Worm (Caenorhabditis elegans) whole organism, young adult: Measurements from ENCODE around the gene R03G8.3.

Experiments used
- B0019.2 ChIP-seq: fragments of 200-800 bp; sonication (Bioruptor generic); conservative IDR thresholded peaks from 2 replicates; pipeline ENCODE4 v1.3.6; 2022; ENCODE audit warnings: missing genetic modification reagents, missing genetic modification characterization, missing compliant biosample characterization
- B0336.3 ChIP-seq: fragments of 200-800 bp; sonication (Bioruptor generic); IDR thresholded peaks from 2 replicates; pipeline ENCODE4 v1.3.6; 2022; ENCODE audit warnings: missing genetic modification characterization, missing compliant biosample characterization
- C06A6.2 ChIP-seq: fragments of 200-800 bp; sonication (Bioruptor generic); conservative IDR thresholded peaks from 2 replicates; pipeline ENCODE4 v1.3.6; 2022; ENCODE audit warnings: missing genetic modification characterization, missing compliant biosample characterization
- F33H1.4 ChIP-seq: fragments of 200-800 bp; sonication (Bioruptor generic); IDR thresholded peaks from 2 replicates; pipeline ENCODE4 v1.3.6; 2022; ENCODE audit warnings: missing genetic modification reagents, missing genetic modification characterization, missing compliant biosample characterization
- F37B4.10 ChIP-seq: fragments of 200-800 bp; sonication (Bioruptor generic); IDR thresholded peaks from 2 replicates; pipeline ENCODE4 v1.3.6; 2022; ENCODE audit warnings: missing genetic modification characterization, missing compliant biosample characterization
- F52B5.7 ChIP-seq: sonication (generic microtip); optimal IDR thresholded peaks from 2 replicates; lab custom pipeline; 2016; ENCODE audit warnings: mild to moderate bottlenecking, missing genetic modification characterization, missing compliant biosample characterization
- F55B11.4 ChIP-seq: sonication (generic microtip); optimal IDR thresholded peaks from 2 replicates; lab custom pipeline; 2016; ENCODE audit warnings: missing compliant biosample characterization, missing genetic modification characterization, borderline replicate concordance; ENCODE audit not compliant: insufficient read depth
- F57C9.4 ChIP-seq: sonication (generic microtip); optimal IDR thresholded peaks from 2 replicates; lab custom pipeline; 2017; ENCODE audit warnings: mild to moderate bottlenecking, missing genetic modification characterization, missing compliant biosample characterization
- K12H6.12 ChIP-seq: fragments of 200-800 bp; sonication (Bioruptor generic); optimal IDR thresholded peaks from 2 replicates; lab custom pipeline; 2018; ENCODE audit warnings: mild to moderate bottlenecking, missing genetic modification characterization, missing compliant biosample characterization
- Y53G8AR.9 ChIP-seq: fragments of 200-800 bp; sonication (Bioruptor generic); conservative IDR thresholded peaks from 2 replicates; pipeline ENCODE4 v1.3.6; 2022; ENCODE audit warnings: missing genetic modification reagents, missing genetic modification characterization, missing compliant biosample characterization
- Y56A3A.18 ChIP-seq: fragments of 200-800 bp; sonication (Bioruptor generic); IDR thresholded peaks from 2 replicates; pipeline ENCODE4 v1.3.6; 2022; ENCODE audit warnings: missing genetic modification reagents, missing genetic modification characterization, missing compliant biosample characterization
- ama-1 ChIP-seq, 3 experiments: fragments of 150-350 bp in 1 of 3; sonication (generic microtip) in 2 of 3; optimal IDR thresholded peaks; 2 replicates each; lab custom pipeline; 2014 to 2018; ENCODE audit warnings: missing biosample characterization in 2 of 3, missing genetic modification characterization in 2 of 3, missing genetic modification reagents in 2 of 3
- aptf-3 ChIP-seq: fragments of 200-800 bp; sonication (Bioruptor generic); IDR thresholded peaks from 2 replicates; pipeline ENCODE4 v1.3.6; 2022; ENCODE audit warnings: missing genetic modification characterization, missing compliant biosample characterization
- athp-1 ChIP-seq: sonication (generic microtip); optimal IDR thresholded peaks from 2 replicates; lab custom pipeline; 2017; ENCODE audit warnings: mild to moderate bottlenecking, missing genetic modification characterization, missing compliant biosample characterization
- attf-3 ChIP-seq: fragments of 200-800 bp; sonication (Bioruptor generic); conservative IDR thresholded peaks from 2 replicates; pipeline ENCODE4 v1.3.6; 2022; ENCODE audit warnings: missing genetic modification reagents, missing genetic modification characterization, missing compliant biosample characterization
- attf-6 ChIP-seq: fragments of 200-800 bp; sonication (Bioruptor generic); IDR thresholded peaks from 2 replicates; pipeline ENCODE4 v1.3.6; 2022; ENCODE audit warnings: missing genetic modification reagents, missing genetic modification characterization, missing compliant biosample characterization
- ceh-100 ChIP-seq: fragments of 200-800 bp; sonication (Bioruptor generic); IDR thresholded peaks from 2 replicates; pipeline ENCODE4 v1.3.6; 2022; ENCODE audit warnings: missing genetic modification reagents, missing genetic modification characterization, missing compliant biosample characterization
- ceh-27 ChIP-seq: fragments of 200-800 bp; sonication (Bioruptor generic); optimal IDR thresholded peaks from 2 replicates; lab custom pipeline; 2018; ENCODE audit warnings: mild to moderate bottlenecking, missing genetic modification characterization, moderate library complexity, missing compliant biosample characterization
- dpff-1 ChIP-seq: sonication (generic microtip); optimal IDR thresholded peaks from 2 replicates; lab custom pipeline; 2017; ENCODE audit warnings: mild to moderate bottlenecking, missing genetic modification characterization, missing compliant biosample characterization
- dpl-1 ChIP-seq: fragments of 150-350 bp; optimal IDR thresholded peaks from 2 replicates; lab custom pipeline; 2014; ENCODE audit warnings: missing biosample characterization, missing genetic modification reagents, missing genetic modification characterization
- gei-17 ChIP-seq: fragments of 200-800 bp; sonication (Bioruptor generic); optimal IDR thresholded peaks from 2 replicates; lab custom pipeline; 2018; ENCODE audit warnings: mild to moderate bottlenecking, missing genetic modification characterization, missing compliant biosample characterization
- him-1 ChIP-seq: sonication (generic microtip); optimal IDR thresholded peaks from 2 replicates; lab custom pipeline; 2016; ENCODE audit warnings: missing genotype, missing genetic modification reagents, missing genetic modification characterization, missing compliant biosample characterization
- hlh-12 ChIP-seq: sonication (generic microtip); optimal IDR thresholded peaks from 2 replicates; lab custom pipeline; 2016; ENCODE audit warnings: missing genetic modification characterization, missing compliant biosample characterization
- hlh-26 ChIP-seq: fragments of 200-800 bp; sonication (Bioruptor generic); conservative IDR thresholded peaks from 2 replicates; pipeline ENCODE4 v1.3.6; 2022; ENCODE audit warnings: missing genetic modification reagents, missing genetic modification characterization, missing compliant biosample characterization
- hmg-1.2 ChIP-seq: fragments of 200-800 bp; sonication (Bioruptor generic); IDR thresholded peaks from 2 replicates; pipeline ENCODE4 v1.3.6; 2022; ENCODE audit warnings: missing genetic modification reagents, missing genetic modification characterization, missing compliant biosample characterization
- hmg-20 ChIP-seq: fragments of 200-800 bp; sonication (Bioruptor generic); IDR thresholded peaks from 2 replicates; pipeline ENCODE4 v1.3.6; 2022; ENCODE audit warnings: missing genetic modification reagents, missing genetic modification characterization, missing compliant biosample characterization
- hrde-1 ChIP-seq: sonication (generic microtip); optimal IDR thresholded peaks from 2 replicates; lab custom pipeline; 2016; ENCODE audit warnings: missing genetic modification characterization, mild to moderate bottlenecking, missing compliant biosample characterization, moderate library complexity, missing genotype, missing genetic modification reagents, borderline replicate concordance
- let-526 ChIP-seq: fragments of 200-800 bp; sonication (Bioruptor generic); IDR thresholded peaks from 2 replicates; pipeline ENCODE4 v1.3.6; 2022; ENCODE audit warnings: missing genetic modification reagents, missing genetic modification characterization, missing compliant biosample characterization
- lin-26 ChIP-seq: fragments of 200-800 bp; sonication (Bioruptor generic); IDR thresholded peaks from 2 replicates; pipeline ENCODE4 v1.3.6; 2022; ENCODE audit warnings: missing genetic modification reagents, missing genetic modification characterization, missing compliant biosample characterization
- lin-54 ChIP-seq: fragments of 200-800 bp; sonication (Bioruptor generic); optimal IDR thresholded peaks from 2 replicates; lab custom pipeline; 2018; ENCODE audit warnings: mild to moderate bottlenecking, missing genetic modification characterization, missing compliant biosample characterization
- lsy-27 ChIP-seq: sonication (generic microtip); optimal IDR thresholded peaks from 2 replicates; lab custom pipeline; 2017; ENCODE audit warnings: missing genetic modification characterization, mild to moderate bottlenecking, missing compliant biosample characterization, antibody characterized with exemption, missing genotype, borderline replicate concordance; ENCODE audit not compliant: insufficient read depth
- madf-3 ChIP-seq: fragments of 200-800 bp; sonication (Bioruptor generic); IDR thresholded peaks from 2 replicates; pipeline ENCODE4 v1.3.6; 2022; ENCODE audit warnings: missing genetic modification reagents, missing genetic modification characterization, missing compliant biosample characterization
- mxl-1 ChIP-seq: sonication (generic microtip); optimal IDR thresholded peaks from 2 replicates; lab custom pipeline; 2016; ENCODE audit warnings: missing genetic modification characterization, missing compliant biosample characterization
- nfya-1 ChIP-seq: sonication (generic microtip); optimal IDR thresholded peaks from 2 replicates; lab custom pipeline; 2017; ENCODE audit warnings: antibody characterized with exemption, missing compliant biosample characterization, missing genetic modification characterization, borderline replicate concordance; ENCODE audit not compliant: insufficient read depth
- nhr-80 ChIP-seq: sonication (generic microtip); optimal IDR thresholded peaks from 2 replicates; lab custom pipeline; 2016; ENCODE audit warnings: missing genetic modification characterization, missing compliant biosample characterization
- pbrm-1 ChIP-seq: fragments of 200-800 bp; sonication (Bioruptor generic); IDR thresholded peaks from 2 replicates; pipeline ENCODE4 v1.3.6; 2022; ENCODE audit warnings: missing genetic modification reagents, missing genetic modification characterization, missing compliant biosample characterization
- repo-1 ChIP-seq: sonication (generic microtip); optimal IDR thresholded peaks from 2 replicates; lab custom pipeline; 2017; ENCODE audit warnings: mild to moderate bottlenecking, missing genetic modification characterization, missing compliant biosample characterization
- sdz-38 ChIP-seq: sonication (generic microtip); optimal IDR thresholded peaks from 2 replicates; lab custom pipeline; 2016; ENCODE audit warnings: missing genotype, missing genetic modification characterization, missing compliant biosample characterization
- snpc-4 ChIP-seq, 5 experiments: fragments of 150-350 bp in 1 of 5; sonication (generic microtip) in 4 of 5; optimal IDR thresholded peaks; 2 replicates each; lab custom pipeline; 2014 to 2018; ENCODE audit warnings: missing genetic modification characterization in 5 of 5, missing biosample characterization in 3 of 5, antibody characterized with exemption in 2 of 5, mild to moderate bottlenecking in 2 of 5, missing compliant biosample characterization in 2 of 5, missing genotype in 2 of 5, moderate library complexity in 2 of 5, missing genetic modification reagents in 1 of 5
- tbp1 ChIP-seq: fragments of 200-800 bp; sonication (Bioruptor generic); optimal IDR thresholded peaks from 2 replicates; lab custom pipeline; 2018; ENCODE audit warnings: mild to moderate bottlenecking, missing genetic modification characterization, missing compliant biosample characterization
- tbx-9 ChIP-seq: sonication (generic microtip); optimal IDR thresholded peaks from 2 replicates; lab custom pipeline; 2016; ENCODE audit warnings: borderline replicate concordance, missing genetic modification characterization, inconsistent platforms, missing compliant biosample characterization
- zim-3 ChIP-seq: sonication (generic microtip); optimal IDR thresholded peaks from 2 replicates; lab custom pipeline; 2017; ENCODE audit warnings: mild to moderate bottlenecking, missing genetic modification characterization, moderate library complexity, missing compliant biosample characterization
- ztf-22 ChIP-seq: fragments of 200-800 bp; sonication (Bioruptor generic); optimal IDR thresholded peaks from 2 replicates; lab custom pipeline; 2018; ENCODE audit warnings: mild to moderate bottlenecking, missing genetic modification characterization, moderate library complexity, missing compliant biosample characterization

Gene R03G8.3

ce11 chrX:13104966-13105365 lies 14.2 kb downstream of the R03G8.3 start, which contains the start of gene F17H10.1 (continued):
- TF ChIP-seq tbx-9 (tag; lab: Kevin White, UChicago) (no peak), dpff-1 (tag; lab: Kevin White, UChicago) (no peak), F37B4.10 (GFP tag; lab: Robert Waterston, UW) (no peak), him-1 (no peak), hlh-26 (GFP tag; lab: Robert Waterston, UW) (no peak), hmg-20 (no peak), nfya-1 (no peak), B0019.2 (no peak), F52B5.7 (tag; lab: Kevin White, UChicago) (no peak), K12H6.12 (tag; lab: Kevin White, UChicago) (peak; percentile 63), ztf-22 (GFP tag; lab: Kevin White, UChicago) (peak; percentile 68), Y56A3A.18 (GFP tag; lab: Robert Waterston, UW) (no peak), F55B11.4 (tag; lab: Kevin White, UChicago) (no peak), aptf-3 (no peak), mxl-1 (tag; lab: Kevin White, UChicago) (no peak), F33H1.4 (GFP tag; lab: Robert Waterston, UW) (no peak), athp-1 (tag; lab: Kevin White, UChicago) (no peak)

ce11 chrX:13106177-13106761 lies 15.5 kb downstream of the R03G8.3 start:
- TF ChIP-seq nhr-80 (tag; lab: Kevin White, UChicago) (peak; percentile 24), ama-1 (optimal IDR thresholded peaks at IDR 0.05; lab: Kevin White, UChicago) (peak; percentile 34), ama-1 (GFP tag; optimal IDR thresholded peaks at IDR 0.05; lab: Kevin White, UChicago) (no peak), lin-54 (GFP tag; lab: Kevin White, UChicago) (no peak), C06A6.2 (GFP tag; lab: Robert Waterston, UW) (no peak), madf-3 (0 out of 2 replicates have a peak, but pooled peaks have one; percentile 10), pbrm-1 (0 out of 2 replicates have a peak, but pooled peaks have one; percentile 30), let-526 (GFP tag; lab: Robert Waterston, UW) (0 out of 2 replicates have a peak, but pooled peaks have one; percentile 35), B0336.3 (GFP tag; lab: Robert Waterston, UW) (0 out of 2 replicates have a peak, but pooled peaks have one; percentile 40)

- TF ChIP-seq athp-1 (tag; lab: Kevin White, UChicago) = peak; percentile 52
- TF ChIP-seq hmg-1.2 (GFP tag; lab: Robert Waterston, UW) = peak; percentile 21; the same call in 1 of the 2 replicates
- TF ChIP-seq hrde-1 = no peak
- TF ChIP-seq lin-26 (GFP tag; lab: Robert Waterston, UW) = peak; percentile 57; the same call in 1 of the 2 replicates
- peak; percentile 34 for TF ChIP-seq tbp1 (GFP tag; lab: Kevin White, UChicago)
- no peak for TF ChIP-seq dpl-1 (GFP tag; lab: Kevin White, UChicago)
- TF ChIP-seq repo-1 (tag; lab: Kevin White, UChicago) = peak; percentile 70
- peak; percentile 35; the same call in 1 of the 2 replicates for TF ChIP-seq B0336.3 (GFP tag; lab: Robert Waterston, UW)
- TF ChIP-seq zim-3 (tag; lab: Kevin White, UChicago) = no peak
- TF ChIP-seq ceh-100 (GFP tag; lab: Robert Waterston, UW) = no peak
- TF ChIP-seq him-1 = no peak
- TF ChIP-seq attf-3 (GFP tag; lab: Robert Waterston, UW) = no peak
- no peak for TF ChIP-seq lsy-27 (tag; lab: Kevin White, UChicago)
- no peak for TF ChIP-seq hlh-12 (tag; lab: Kevin White, UChicago)
- peak; percentile 76 for TF ChIP-seq ama-1 (optimal IDR thresholded peaks at IDR 0.05; lab: Kevin White, UChicago)
- no peak for TF ChIP-seq ama-1 (GFP tag; optimal IDR thresholded peaks at IDR 0.05; lab: Kevin White, UChicago)
- no peak for TF ChIP-seq sdz-38 (tag; lab: Kevin White, UChicago)
- peak; percentile 79; the same call in 1 of the 2 replicates for TF ChIP-seq Y53G8AR.9
- TF ChIP-seq mxl-1 (tag; lab: Kevin White, UChicago) = peak; percentile 2
- TF ChIP-seq ceh-27 = no peak
- no peak for TF ChIP-seq hmg-20
- no peak for TF ChIP-seq F57C9.4
- TF ChIP-seq snpc-4 (GFP tag; optimal IDR thresholded peaks at IDR 0.05; lab: Kevin White, UChicago) = no peak
- no peak for TF ChIP-seq snpc-4 (tag; optimal IDR thresholded peaks at IDR 0.05; lab: Kevin White, UChicago)
- TF ChIP-seq gei-17 (GFP tag; lab: Kevin White, UChicago) = peak; percentile 4
- no peak for TF ChIP-seq attf-6 (GFP tag; lab: Robert Waterston, UW)
These were observed 17.9 kb downstream of the R03G8.3 start for ce11 chrX:13108664-13109063.
